Worm (Caenorhabditis elegans) whole organism, late embryonic: ENCODE results near the gene tag-10.

Source experiments
- madf-2 ChIP-seq: sonication (generic microtip); optimal IDR thresholded peaks from 2 replicates; lab custom pipeline; 2017; ENCODE audit warnings: missing genetic modification characterization, missing compliant biosample characterization
- pha-4 ChIP-seq: fragments of 150-350 bp; optimal IDR thresholded peaks from 2 replicates; lab custom pipeline; 2018; ENCODE audit warnings: missing biosample characterization, missing genetic modification reagents, missing genetic modification characterization
- pqm-1 ChIP-seq: sonication (generic microtip); optimal IDR thresholded peaks from 2 replicates; lab custom pipeline; 2016; ENCODE audit warnings: missing genetic modification characterization, missing compliant biosample characterization

DNA sequence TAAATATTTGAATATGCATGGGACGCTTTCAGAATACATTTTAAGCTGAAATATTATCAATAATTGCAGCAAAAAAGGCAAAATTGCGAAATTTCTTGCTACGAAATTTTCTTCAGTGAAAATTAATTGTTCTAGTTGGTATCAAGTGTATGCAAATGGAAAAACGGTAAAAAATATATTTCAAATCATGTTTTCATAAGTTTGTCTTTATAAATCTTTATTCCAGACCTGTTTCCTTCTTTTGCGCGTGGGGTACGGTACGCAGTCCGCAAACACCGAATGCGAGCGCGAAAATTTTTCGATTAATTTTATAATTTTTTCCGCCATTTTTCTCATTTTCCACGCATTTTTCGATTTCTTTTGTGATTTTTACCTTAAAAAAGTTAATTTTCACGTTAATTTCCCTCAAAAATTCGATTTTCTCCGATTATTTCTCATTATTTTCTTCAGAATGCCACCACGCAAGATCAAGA, 35.8 kb upstream of the tag-10 start, which contains the start of the genes fbxc-23 and csc-1:
- TF ChIP-seq madf-2 (tag; lab: Kevin White, UChicago) (no peak), pqm-1 (no peak), pha-4 (tag; lab: Kevin White, UChicago) (no peak)
